Worm (Caenorhabditis elegans) whole organism, midembryonic: Measurements from ENCODE around the gene dars-2.
A peak's percentile ranks its signal among the peaks of the same experiment; 100 is the strongest.

Source experiments
- T22C8.4 ChIP-seq: fragments of 200-800 bp; sonication (Bioruptor generic); IDR thresholded peaks from 2 replicates; pipeline ENCODE4 v1.3.6; 2022; ENCODE audit warnings: missing genetic modification characterization, missing compliant biosample characterization
- cog-1 ChIP-seq: sonication (generic microtip); optimal IDR thresholded peaks from 2 replicates; lab custom pipeline; 2016; ENCODE audit warnings: missing genetic modification characterization, missing compliant biosample characterization
- flt-1 ChIP-seq: fragments of 200-800 bp; sonication (Bioruptor generic); IDR thresholded peaks from 2 replicates; pipeline ENCODE4 v1.3.6; 2022; ENCODE audit warnings: missing genetic modification characterization, missing compliant biosample characterization
- klf-2 ChIP-seq: fragments of 200-800 bp; sonication (Bioruptor generic); conservative IDR thresholded peaks from 2 replicates; pipeline ENCODE4 v1.3.6; 2022; ENCODE audit warnings: missing genetic modification reagents, missing genetic modification characterization, missing compliant biosample characterization
- med-1 ChIP-seq: sonication (generic microtip); optimal IDR thresholded peaks from 2 replicates; lab custom pipeline; 2017; ENCODE audit warnings: missing genetic modification characterization, mild to moderate bottlenecking, missing compliant biosample characterization, antibody characterized with exemption, missing genetic modification reagents; ENCODE audit not compliant: insufficient read depth
- ref-1 ChIP-seq: fragments of 200-800 bp; sonication (Bioruptor generic); conservative IDR thresholded peaks from 2 replicates; pipeline ENCODE4 v1.3.6; 2022; ENCODE audit warnings: missing genetic modification reagents, missing genetic modification characterization, missing compliant biosample characterization
- tab-1 ChIP-seq: fragments of 200-800 bp; sonication (Bioruptor generic); IDR thresholded peaks from 2 replicates; pipeline ENCODE4 v1.3.6; 2022; ENCODE audit warnings: missing genetic modification characterization, missing compliant biosample characterization
- ztf-23 ChIP-seq: fragments of 200-800 bp; sonication (Bioruptor generic); IDR thresholded peaks from 2 replicates; pipeline ENCODE4 v1.3.6; 2022; ENCODE audit warnings: missing genetic modification reagents, missing genetic modification characterization, missing compliant biosample characterization
- ztf-29 ChIP-seq: fragments of 200-800 bp; sonication (Bioruptor generic); IDR thresholded peaks from 2 replicates; pipeline ENCODE4 v1.3.6; 2022; ENCODE audit warnings: missing genetic modification reagents, missing genetic modification characterization, missing compliant biosample characterization

dars-2 gene

ce11 chrV:12024273-12024672, 24.3 kb upstream of the dars-2 start:
- TF ChIP-seq ref-1 (GFP tag; lab: Robert Waterston, UW), result no peak
- peak; percentile 30; the same call in 1 of the 2 replicates for TF ChIP-seq tab-1 (GFP tag; lab: Robert Waterston, UW)

DNA sequence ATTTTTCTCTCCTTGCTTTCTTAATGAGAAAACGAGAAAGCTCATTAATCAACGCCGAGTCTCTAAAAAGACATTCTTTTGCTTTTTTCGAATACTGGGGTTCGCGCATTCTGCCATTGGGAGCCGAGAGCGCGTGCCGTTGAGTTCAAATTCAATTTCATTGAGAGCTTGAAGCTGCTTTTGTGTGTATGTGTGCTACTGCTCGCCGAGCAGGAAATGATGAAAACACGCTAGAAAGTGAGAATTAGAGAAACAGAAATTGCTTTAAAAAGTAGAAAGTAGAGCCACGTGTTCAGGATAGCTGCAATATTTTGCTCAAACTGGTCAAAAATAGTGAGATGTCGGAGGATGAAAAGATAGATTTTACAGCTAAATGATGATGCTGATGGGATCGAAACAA, 22.9 kb upstream of the dars-2 start:
- TF ChIP-seq med-1 (GFP tag; lab: Kevin White, UChicago) (no peak), cog-1 (tag; lab: Kevin White, UChicago) (no peak), ztf-29 (GFP tag; lab: Robert Waterston, UW) (no peak), flt-1 (GFP tag; lab: Robert Waterston, UW) (no peak), T22C8.4 (GFP tag; lab: Robert Waterston, UW) (no peak)

DNA sequence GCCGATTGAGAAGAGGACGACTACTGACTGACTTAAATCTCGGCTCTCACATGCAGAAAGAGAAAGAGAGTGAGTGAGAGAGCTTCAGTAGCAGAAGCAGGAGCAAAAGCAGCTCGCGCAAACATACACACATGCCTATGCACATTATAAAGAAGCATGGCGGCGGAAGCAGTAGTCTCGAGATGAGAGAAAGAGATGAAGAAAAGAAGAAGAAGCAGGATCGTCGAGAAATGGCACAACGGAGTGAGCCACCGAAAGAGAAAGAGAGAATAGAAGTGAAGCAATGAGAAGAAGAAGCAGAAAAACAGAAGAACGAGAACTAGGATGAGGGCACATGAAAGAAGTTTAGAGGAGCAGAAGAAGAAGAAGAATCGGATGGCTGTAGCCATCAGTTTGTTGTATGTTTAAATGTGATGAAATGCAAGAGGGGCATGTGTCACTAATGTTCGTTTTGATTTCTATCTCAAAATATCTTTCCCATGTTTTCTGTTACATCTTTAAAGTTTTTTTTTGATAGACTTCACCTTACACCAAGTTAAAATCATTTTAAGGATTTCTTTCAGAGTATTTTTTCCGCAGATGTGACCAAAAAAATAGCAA, 21.6 kb upstream of the dars-2 start:
- no peak for TF ChIP-seq ztf-23 (GFP tag; lab: Robert Waterston, UW)

- TF ChIP-seq ref-1 (GFP tag; lab: Robert Waterston, UW) (no peak), klf-2 (GFP tag; lab: Robert Waterston, UW) (no peak), T22C8.4 (GFP tag; lab: Robert Waterston, UW) (no peak), med-1 (GFP tag; lab: Kevin White, UChicago) (no peak), flt-1 (GFP tag; lab: Robert Waterston, UW) (no peak), ztf-23 (GFP tag; lab: Robert Waterston, UW) (no peak), tab-1 (GFP tag; lab: Robert Waterston, UW) (no peak), cog-1 (tag; lab: Kevin White, UChicago) (no peak), ztf-29 (GFP tag; lab: Robert Waterston, UW) (no peak)
Observed at ce11 chrV:12028151-12028550, 20.4 kb upstream of the dars-2 start.

- no peak for TF ChIP-seq klf-2 (GFP tag; lab: Robert Waterston, UW)
- no peak for TF ChIP-seq med-1 (GFP tag; lab: Kevin White, UChicago)
- no peak for TF ChIP-seq ztf-29 (GFP tag; lab: Robert Waterston, UW)
- no peak for TF ChIP-seq tab-1 (GFP tag; lab: Robert Waterston, UW)
- no peak for TF ChIP-seq flt-1 (GFP tag; lab: Robert Waterston, UW)
- no peak for TF ChIP-seq ref-1 (GFP tag; lab: Robert Waterston, UW)
- no peak for TF ChIP-seq ztf-23 (GFP tag; lab: Robert Waterston, UW)
- TF ChIP-seq T22C8.4 (GFP tag; lab: Robert Waterston, UW), result no peak
- no peak for TF ChIP-seq cog-1 (tag; lab: Kevin White, UChicago)
Observed at ce11 chrV:12032060-12032459, 16.5 kb upstream of the dars-2 start, which contains the start of gene pkc-1. Gene pkc-1 (minus strand): TSS chrV:12032160.

ce11 chrV:12033841-12034240, 14.7 kb upstream of the dars-2 start:
- TF ChIP-seq T22C8.4 (GFP tag; lab: Robert Waterston, UW) (no peak), ztf-29 (GFP tag; lab: Robert Waterston, UW) (no peak), klf-2 (GFP tag; lab: Robert Waterston, UW) (no peak), cog-1 (tag; lab: Kevin White, UChicago) (no peak), ref-1 (GFP tag; lab: Robert Waterston, UW) (no peak), med-1 (GFP tag; lab: Kevin White, UChicago) (no peak), tab-1 (GFP tag; lab: Robert Waterston, UW) (no peak), ztf-23 (GFP tag; lab: Robert Waterston, UW) (no peak), flt-1 (GFP tag; lab: Robert Waterston, UW) (no peak)

ce11 chrV:12036129-12036528, 12.4 kb upstream of the dars-2 start:
- TF ChIP-seq ztf-23 (GFP tag; lab: Robert Waterston, UW), result no peak
- no peak for TF ChIP-seq tab-1 (GFP tag; lab: Robert Waterston, UW)
- TF ChIP-seq cog-1 (tag; lab: Kevin White, UChicago), result no peak
- TF ChIP-seq T22C8.4 (GFP tag; lab: Robert Waterston, UW), result no peak
- TF ChIP-seq ref-1 (GFP tag; lab: Robert Waterston, UW), result no peak
- TF ChIP-seq ztf-29 (GFP tag; lab: Robert Waterston, UW), result no peak
- no peak for TF ChIP-seq klf-2 (GFP tag; lab: Robert Waterston, UW)
- no peak for TF ChIP-seq med-1 (GFP tag; lab: Kevin White, UChicago)
- no peak for TF ChIP-seq flt-1 (GFP tag; lab: Robert Waterston, UW)

DNA sequence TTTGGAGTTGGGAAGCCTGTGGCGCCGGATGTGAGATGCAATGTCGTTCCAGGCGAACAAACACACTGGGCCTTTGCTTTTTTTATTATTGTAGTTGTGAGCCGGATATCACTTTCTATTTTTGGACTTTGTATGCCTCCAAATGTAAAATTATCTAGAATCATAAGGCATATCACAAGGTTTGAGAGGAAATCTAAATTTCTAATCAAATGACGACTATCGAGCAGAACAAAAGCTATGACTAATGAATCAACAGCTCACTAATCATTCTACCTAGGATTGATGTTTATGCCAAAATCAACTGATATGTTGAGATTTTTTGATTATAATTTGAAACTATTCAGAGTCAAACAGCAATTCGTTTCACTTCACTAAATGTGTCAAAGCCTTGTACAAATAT, 10.7 kb upstream of the dars-2 start:
- no peak for TF ChIP-seq flt-1 (GFP tag; lab: Robert Waterston, UW)
- no peak for TF ChIP-seq med-1 (GFP tag; lab: Kevin White, UChicago)
- TF ChIP-seq klf-2 (GFP tag; lab: Robert Waterston, UW), result no peak
- no peak for TF ChIP-seq ztf-29 (GFP tag; lab: Robert Waterston, UW)
- TF ChIP-seq T22C8.4 (GFP tag; lab: Robert Waterston, UW), result no peak
- TF ChIP-seq cog-1 (tag; lab: Kevin White, UChicago), result no peak
- TF ChIP-seq ref-1 (GFP tag; lab: Robert Waterston, UW), result no peak
- no peak for TF ChIP-seq tab-1 (GFP tag; lab: Robert Waterston, UW)
- TF ChIP-seq ztf-23 (GFP tag; lab: Robert Waterston, UW), result no peak

DNA sequence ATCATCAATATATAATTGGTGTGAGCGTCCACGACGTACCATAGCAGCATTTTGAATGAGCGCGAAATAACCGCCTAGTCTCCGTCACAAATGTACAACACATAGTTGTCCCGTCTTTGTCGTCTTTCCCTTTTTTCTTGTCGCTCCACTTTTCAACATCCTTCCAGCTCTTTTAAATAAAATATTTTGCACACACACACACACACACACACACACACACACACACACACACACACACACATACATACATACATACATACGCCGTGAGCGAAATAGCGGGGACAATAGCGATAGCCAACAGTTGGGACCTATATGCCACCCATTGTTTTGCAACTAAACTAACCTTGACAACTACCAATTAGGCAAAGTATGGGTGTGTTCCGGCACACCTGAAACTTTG, 10.2 kb upstream of the dars-2 start:
- TF ChIP-seq ztf-29 (GFP tag; lab: Robert Waterston, UW) (no peak), ztf-23 (GFP tag; lab: Robert Waterston, UW) (no peak), med-1 (GFP tag; lab: Kevin White, UChicago) (no peak), klf-2 (GFP tag; lab: Robert Waterston, UW) (no peak), cog-1 (tag; lab: Kevin White, UChicago) (no peak), ref-1 (GFP tag; lab: Robert Waterston, UW) (no peak), T22C8.4 (GFP tag; lab: Robert Waterston, UW) (no peak)
